Worm (Caenorhabditis elegans) whole organism, early embryonic: Measurements from ENCODE around the gene Y49F6B.20.
A peak's percentile ranks its signal among the peaks of the same experiment; 100 is the strongest.
"Not testable (repeated sequence)": the region's sequence is repeated elsewhere in the genome, so short reads cannot be mapped to it uniquely, and the experiment has no call there.

Source experiments
- B0310.2 ChIP-seq: sonication (generic microtip); optimal IDR thresholded peaks from 2 replicates; lab custom pipeline; 2016; ENCODE audit warnings: mild to moderate bottlenecking, missing genetic modification characterization, missing compliant biosample characterization
- F13C5.2 ChIP-seq: sonication (generic microtip); optimal IDR thresholded peaks from 2 replicates; lab custom pipeline; 2017; ENCODE audit warnings: mild to moderate bottlenecking, missing genetic modification characterization, inconsistent platforms, missing compliant biosample characterization
- aly-1 ChIP-seq: sonication (generic microtip); optimal IDR thresholded peaks from 2 replicates; lab custom pipeline; 2016; ENCODE audit warnings: missing genetic modification characterization, missing compliant biosample characterization
- ama-1 ChIP-seq: fragments of 150-350 bp; optimal IDR thresholded peaks from 2 replicates; lab custom pipeline; 2014
- ceh-13 ChIP-seq: fragments of 200-800 bp; sonication (Bioruptor generic); optimal IDR thresholded peaks from 2 replicates; lab custom pipeline; 2018; ENCODE audit warnings: mild to moderate bottlenecking, missing genetic modification characterization, missing compliant biosample characterization
- ceh-36 ChIP-seq: sonication (generic microtip); optimal IDR thresholded peaks from 2 replicates; lab custom pipeline; 2016; ENCODE audit warnings: missing genetic modification characterization, inconsistent platforms, missing compliant biosample characterization
- ets-7 ChIP-seq: sonication (generic microtip); optimal IDR thresholded peaks from 2 replicates; lab custom pipeline; 2016; ENCODE audit warnings: missing genotype, missing genetic modification characterization, missing compliant biosample characterization
- flt-1 ChIP-seq: fragments of 200-800 bp; sonication (Bioruptor generic); IDR thresholded peaks from 2 replicates; pipeline ENCODE4 v1.3.6; 2022; ENCODE audit warnings: missing genetic modification characterization, missing compliant biosample characterization
- hmbx-1 ChIP-seq: sonication (generic microtip); optimal IDR thresholded peaks from 2 replicates; lab custom pipeline; 2016; ENCODE audit warnings: mild to moderate bottlenecking, missing genetic modification characterization, missing compliant biosample characterization
- hmg-4 ChIP-seq: fragments of 200-800 bp; sonication (Bioruptor generic); optimal IDR thresholded peaks from 2 replicates; lab custom pipeline; 2018; ENCODE audit warnings: mild to moderate bottlenecking, missing genetic modification characterization, missing compliant biosample characterization
- hnd-1 ChIP-seq: sonication (generic microtip); optimal IDR thresholded peaks from 2 replicates; lab custom pipeline; 2016; ENCODE audit warnings: missing genetic modification characterization, missing compliant biosample characterization
- pes-1 ChIP-seq: fragments of 200-800 bp; sonication (Bioruptor generic); IDR thresholded peaks from 2 replicates; pipeline ENCODE4 v1.3.6; 2022; ENCODE audit warnings: missing genetic modification reagents, missing genetic modification characterization, missing compliant biosample characterization
- scrt-1 ChIP-seq: fragments of 200-800 bp; sonication (Bioruptor generic); IDR thresholded peaks from 2 replicates; pipeline ENCODE4 v1.3.6; 2022; ENCODE audit warnings: missing genetic modification characterization, missing compliant biosample characterization
- sea-1 ChIP-seq: fragments of 200-800 bp; sonication (Bioruptor generic); conservative IDR thresholded peaks from 2 replicates; pipeline ENCODE4 v1.3.6; 2022; ENCODE audit warnings: missing genetic modification characterization, missing compliant biosample characterization
- tbx-11 ChIP-seq: fragments of 200-800 bp; sonication (Bioruptor generic); IDR thresholded peaks from 2 replicates; pipeline ENCODE4 v1.3.6; 2022; ENCODE audit warnings: missing genetic modification characterization, missing compliant biosample characterization
- tbx-37 ChIP-seq: fragments of 200-800 bp; sonication (Bioruptor generic); conservative IDR thresholded peaks from 2 replicates; pipeline ENCODE4 v1.3.6; 2022; ENCODE audit warnings: missing genetic modification reagents, missing genetic modification characterization, missing compliant biosample characterization
- tra-4 ChIP-seq: sonication (generic microtip); optimal IDR thresholded peaks from 2 replicates; lab custom pipeline; 2017; ENCODE audit warnings: missing genetic modification characterization, missing compliant biosample characterization

Y49F6B.20 gene

ce11 chrII:3512240-3512639, 41.8 kb upstream of the Y49F6B.20 start, which contains the start of gene Y49F6B.19:
TSS of gene Y49F6B.19 (minus strand) at chrII:3512340.
- no peak for TF ChIP-seq hnd-1 (tag; lab: Kevin White, UChicago)
- no peak for TF ChIP-seq flt-1
- TF ChIP-seq ceh-36 (tag; lab: Kevin White, UChicago): no peak
- TF ChIP-seq ama-1 (lab: Kevin White, UChicago): no peak
- no peak for TF ChIP-seq scrt-1 (GFP tag; lab: Robert Waterston, UW)
- TF ChIP-seq hmg-4 (GFP tag; lab: Kevin White, UChicago): no peak
- no peak for TF ChIP-seq sea-1 (GFP tag; lab: Robert Waterston, UW)
- no peak for TF ChIP-seq aly-1
- TF ChIP-seq tbx-37 (GFP tag; lab: Robert Waterston, UW): no peak
- no peak for TF ChIP-seq hmbx-1 (tag; lab: Kevin White, UChicago)
- no peak for TF ChIP-seq ets-7 (tag; lab: Kevin White, UChicago)
- TF ChIP-seq pes-1 (GFP tag; lab: Robert Waterston, UW): no peak
- no peak for TF ChIP-seq B0310.2 (tag; lab: Kevin White, UChicago)
- TF ChIP-seq F13C5.2: no peak
- no peak for TF ChIP-seq ceh-13 (GFP tag; lab: Kevin White, UChicago)
- TF ChIP-seq tbx-11 (GFP tag; lab: Robert Waterston, UW): no peak

- TF ChIP-seq F13C5.2 (no peak), hmg-4 (GFP tag; lab: Kevin White, UChicago) (no peak), tra-4 (tag; lab: Kevin White, UChicago) (no peak), ets-7 (tag; lab: Kevin White, UChicago) (no peak)
Observed at ce11 chrII:3504717-3505116, 34.3 kb upstream of the Y49F6B.20 start, which contains the start of gene cyh-1. TSS of gene cyh-1 (plus strand) at chrII:3505017.

ce11 chrII:3502520-3503323, 32.3 kb upstream of the Y49F6B.20 start, which contains the start of the genes col-71 and Y49F6B.2:
TSS of gene col-71 (minus strand) at chrII:3502570.
TSS of gene Y49F6B.2 (plus strand) at chrII:3502968.
- TF ChIP-seq scrt-1 (GFP tag; lab: Robert Waterston, UW) (0 out of 2 replicates have a peak, but pooled peaks have one; percentile 42), pes-1 (GFP tag; lab: Robert Waterston, UW) (peak; percentile 79), ceh-36 (tag; lab: Kevin White, UChicago) (no peak), hmg-4 (GFP tag; lab: Kevin White, UChicago) (peak; percentile 36), aly-1 (no peak), hmbx-1 (tag; lab: Kevin White, UChicago) (peak; percentile 17), F13C5.2 (peak; percentile 59), hnd-1 (tag; lab: Kevin White, UChicago) (no peak), ets-7 (tag; lab: Kevin White, UChicago) (peak; percentile 10), sea-1 (GFP tag; lab: Robert Waterston, UW) (0 out of 2 replicates have a peak, but pooled peaks have one; percentile 55), tbx-11 (GFP tag; lab: Robert Waterston, UW) (no peak; the same call in 1 of the 2 replicates), tbx-37 (GFP tag; lab: Robert Waterston, UW) (peak; percentile 61), ama-1 (lab: Kevin White, UChicago) (no peak), B0310.2 (tag; lab: Kevin White, UChicago) (no peak), ceh-13 (GFP tag; lab: Kevin White, UChicago) (no peak), flt-1 (no peak), tra-4 (tag; lab: Kevin White, UChicago) (no peak)

DNA sequence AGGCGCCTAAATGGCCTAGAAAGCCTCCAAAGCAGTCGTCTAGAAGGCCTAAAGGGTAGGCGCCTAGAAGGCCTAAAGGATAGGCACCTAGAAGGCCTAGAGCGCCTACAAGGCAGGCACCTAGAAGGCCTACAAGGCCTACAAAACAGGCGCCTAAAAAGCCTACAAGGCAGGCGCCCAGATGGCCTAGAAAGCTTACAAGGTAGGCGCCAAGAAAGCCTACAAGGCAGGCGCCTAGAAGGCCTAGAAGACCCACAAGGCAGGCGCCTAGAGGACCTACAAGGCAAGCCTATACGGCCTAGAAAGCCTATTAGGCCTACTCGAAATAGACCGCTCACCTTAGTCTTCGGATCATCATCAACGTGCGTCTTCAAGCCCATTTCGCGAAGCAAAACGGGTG, 31.6 kb upstream of the Y49F6B.20 start:
- TF ChIP-seq ama-1 (lab: Kevin White, UChicago) (no peak), pes-1 (GFP tag; lab: Robert Waterston, UW) (peak; percentile 40; the same call in 1 of the 2 replicates)

ce11 chrII:3500373-3500772, 29.9 kb upstream of the Y49F6B.20 start:
- no peak for TF ChIP-seq tbx-37 (GFP tag; lab: Robert Waterston, UW)
- no peak for TF ChIP-seq scrt-1 (GFP tag; lab: Robert Waterston, UW)
- TF ChIP-seq sea-1 (GFP tag; lab: Robert Waterston, UW): no peak
- TF ChIP-seq ama-1 (lab: Kevin White, UChicago): no peak
- no peak for TF ChIP-seq tra-4 (tag; lab: Kevin White, UChicago)
- TF ChIP-seq ets-7 (tag; lab: Kevin White, UChicago): no peak
- no peak for TF ChIP-seq aly-1
- no peak for TF ChIP-seq hnd-1 (tag; lab: Kevin White, UChicago)
- TF ChIP-seq hmg-4 (GFP tag; lab: Kevin White, UChicago): no peak
- TF ChIP-seq ceh-13 (GFP tag; lab: Kevin White, UChicago): no peak
- no peak for TF ChIP-seq tbx-11 (GFP tag; lab: Robert Waterston, UW)
- TF ChIP-seq F13C5.2: no peak
- TF ChIP-seq pes-1 (GFP tag; lab: Robert Waterston, UW): no peak
- TF ChIP-seq ceh-36 (tag; lab: Kevin White, UChicago): no peak

ce11 chrII:3499386-3499785, 28.9 kb upstream of the Y49F6B.20 start, which contains the start of gene Y49F6B.9:
TSS of gene Y49F6B.9 (minus strand) at chrII:3499387.
- no peak for TF ChIP-seq hmg-4 (GFP tag; lab: Kevin White, UChicago)
- no peak for TF ChIP-seq aly-1
- TF ChIP-seq hmbx-1 (tag; lab: Kevin White, UChicago): no peak
- no peak for TF ChIP-seq scrt-1 (GFP tag; lab: Robert Waterston, UW)
- no peak for TF ChIP-seq tbx-37 (GFP tag; lab: Robert Waterston, UW)
- TF ChIP-seq ceh-36 (tag; lab: Kevin White, UChicago): no peak

- not testable (repeated sequence) for TF ChIP-seq sea-1 (GFP tag; lab: Robert Waterston, UW); hmg-4 (GFP tag; lab: Kevin White, UChicago); B0310.2 (tag; lab: Kevin White, UChicago)
Observed at ce11 chrII:3490797-3491196, 20.3 kb upstream of the Y49F6B.20 start, which contains the start of gene fbxb-112. TSS of gene fbxb-112 (plus strand) at chrII:3491097.
